Fruit fly (Drosophila melanogaster) whole organism, wandering third instar larva: ENCODE measurements around the gene CG8944.

Experiments
- CG9705 ChIP-seq: fragments of 200-800 bp; sonication (Bioruptor generic); optimal IDR thresholded peaks from 2 replicates; lab custom pipeline; 2018; ENCODE audit warnings: missing biosample characterization, mild to moderate bottlenecking, missing genetic modification characterization
- OdsH ChIP-seq: fragments of 200-800 bp; sonication (Bioruptor generic); optimal IDR thresholded peaks from 2 replicates; lab custom pipeline; 2016; ENCODE audit warnings: missing biosample characterization, mild to moderate bottlenecking, missing genetic modification characterization
- br ChIP-seq: fragments of 200-800 bp; sonication (Bioruptor generic); optimal IDR thresholded peaks from 2 replicates; lab custom pipeline; 2016; ENCODE audit warnings: missing biosample characterization, missing genetic modification characterization
- pan ChIP-seq: fragments of >200 bp; optimal IDR thresholded peaks from 2 replicates; lab custom pipeline; 2017
- usp ChIP-seq: fragments of >200 bp; optimal IDR thresholded peaks from 2 replicates; lab custom pipeline; 2017; ENCODE audit warnings: missing biosample characterization, missing genetic modification characterization

DNA sequence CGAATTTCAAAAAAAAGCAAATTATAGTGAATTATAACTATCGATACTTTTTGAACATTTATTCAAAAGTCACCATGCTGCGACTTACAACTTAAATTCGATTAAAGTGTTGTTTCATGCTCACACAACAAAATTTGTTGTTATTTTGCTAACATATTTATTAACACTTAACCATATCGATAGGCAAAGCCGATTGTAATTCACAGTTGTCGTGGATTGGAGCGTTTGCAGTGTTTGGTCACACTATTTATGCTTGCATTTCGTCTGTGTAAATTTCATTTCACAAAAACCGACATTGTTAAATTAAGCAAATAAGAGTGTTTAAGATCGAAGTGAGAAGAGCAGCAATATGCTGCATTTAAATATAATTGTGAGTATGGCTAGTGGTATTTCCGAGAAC is 33.6 kb downstream of the CG8944 start, which contains the start of gene HUWE1:
- TF ChIP-seq pan (lab: Kevin White, UChicago) (no peak), usp (GFP tag; lab: Kevin White, UChicago) (no peak), br (GFP tag; lab: Kevin White, UChicago) (no peak), OdsH (GFP tag; lab: Kevin White, UChicago) (no peak), CG9705 (GFP tag; lab: Kevin White, UChicago) (no peak)
